Fruit fly (Drosophila melanogaster): ENCODE results near the gene CG13108.

- TF ChIP-seq CG8478 (optimal IDR thresholded peaks at IDR 0.05) (no peak), psq (optimal IDR thresholded peaks at IDR 0.05) (no peak), EcR (GFP tag; optimal IDR thresholded peaks at IDR 0.05) (no peak), pan (optimal IDR thresholded peaks at IDR 0.05) (no peak), usp (GFP tag; optimal IDR thresholded peaks at IDR 0.05) (no peak)
Measured at dm6 chr2L:9145761-9146160, 18.3 kb upstream of the CG13108 start.

Data from whole organism.